Worm (Caenorhabditis elegans) whole organism, L2 larva: ENCODE measurements around the gene ttr-15.

ENCODE experiments used
- C34F6.9 ChIP-seq: fragments of 150-350 bp; optimal IDR thresholded peaks from 2 replicates; lab custom pipeline; 2014; ENCODE audit warnings: missing biosample characterization, missing genetic modification characterization
- F13H6.1 ChIP-seq: sonication (generic microtip); optimal IDR thresholded peaks from 2 replicates; lab custom pipeline; 2016; ENCODE audit warnings: missing genetic modification characterization, missing compliant biosample characterization
- R02D3.7 ChIP-seq: fragments of 150-350 bp; optimal IDR thresholded peaks from 2 replicates; lab custom pipeline; 2014; ENCODE audit warnings: missing biosample characterization, missing genetic modification characterization
- Y55F3AM.14 ChIP-seq: fragments of 200-800 bp; sonication (Bioruptor generic); optimal IDR thresholded peaks from 2 replicates; lab custom pipeline; 2018; ENCODE audit warnings: mild to moderate bottlenecking, missing genetic modification characterization, missing compliant biosample characterization
- ZK546.5 ChIP-seq: sonication (generic microtip); optimal IDR thresholded peaks from 2 replicates; lab custom pipeline; 2017; ENCODE audit warnings: missing biosample characterization, missing genetic modification characterization
- alr-1 ChIP-seq: fragments of 150-350 bp; optimal IDR thresholded peaks from 2 replicates; lab custom pipeline; 2014; ENCODE audit warnings: missing biosample characterization, missing genetic modification characterization
- aly-2 ChIP-seq: fragments of 150-350 bp; optimal IDR thresholded peaks from 2 replicates; lab custom pipeline; 2014; ENCODE audit warnings: missing biosample characterization, missing genetic modification characterization
- ama-1 ChIP-seq: fragments of 150-350 bp; optimal IDR thresholded peaks from 2 replicates; lab custom pipeline; 2018; ENCODE audit warnings: inconsistent platforms
- ceh-16 ChIP-seq: fragments of 150-350 bp; optimal IDR thresholded peaks from 2 replicates; lab custom pipeline; 2014; ENCODE audit warnings: missing biosample characterization, missing genetic modification characterization
- ceh-82 ChIP-seq: fragments of 150-350 bp; optimal IDR thresholded peaks from 2 replicates; lab custom pipeline; 2014; ENCODE audit warnings: missing biosample characterization, missing genetic modification characterization
- crh-2 ChIP-seq: sonication (generic microtip); optimal IDR thresholded peaks from 2 replicates; lab custom pipeline; 2017; ENCODE audit warnings: missing biosample characterization, missing genetic modification characterization
- dmd-4 ChIP-seq: sonication (generic microtip); optimal IDR thresholded peaks from 2 replicates; lab custom pipeline; 2017; ENCODE audit warnings: missing biosample characterization, missing genetic modification characterization
- egl-27 ChIP-seq: sonication (generic microtip); optimal IDR thresholded peaks from 3 replicates; lab custom pipeline; 2017; ENCODE audit warnings: missing biosample characterization, missing genetic modification reagents, missing genetic modification characterization
- elt-1 ChIP-seq: fragments of 150-350 bp; optimal IDR thresholded peaks from 2 replicates; lab custom pipeline; 2014; ENCODE audit warnings: missing biosample characterization, missing genetic modification characterization
- elt-3 ChIP-seq: sonication (generic microtip); optimal IDR thresholded peaks from 2 replicates; lab custom pipeline; 2017; ENCODE audit warnings: missing biosample characterization, missing genetic modification characterization
- fos-1 ChIP-seq: fragments of 150-350 bp; optimal IDR thresholded peaks from 2 replicates; lab custom pipeline; 2014; ENCODE audit warnings: missing biosample characterization, missing genetic modification characterization
- gmeb-1 ChIP-seq: fragments of 150-350 bp; optimal IDR thresholded peaks from 2 replicates; lab custom pipeline; 2014; ENCODE audit warnings: missing biosample characterization, missing genetic modification characterization
- lin-13 ChIP-seq: fragments of 150-350 bp; optimal IDR thresholded peaks from 2 replicates; lab custom pipeline; 2014; ENCODE audit warnings: missing biosample characterization, missing genetic modification reagents, missing genetic modification characterization
- lin-39 ChIP-seq: fragments of 150-350 bp; optimal IDR thresholded peaks from 2 replicates; lab custom pipeline; 2014; ENCODE audit warnings: missing biosample characterization, missing genetic modification reagents, missing genetic modification characterization
- lsy-2 ChIP-seq, 2 experiments: fragments of 150-350 bp in 1 of 2; sonication (generic microtip) in 1 of 2; optimal IDR thresholded peaks; 2 replicates each; lab custom pipeline; 2014 to 2017; ENCODE audit warnings: missing biosample characterization in 2 of 2, missing genetic modification characterization in 2 of 2
- mbf-1 ChIP-seq: sonication (generic microtip); optimal IDR thresholded peaks from 2 replicates; lab custom pipeline; 2017; ENCODE audit warnings: missing biosample characterization, missing genetic modification characterization
- mdl-1 ChIP-seq, 2 experiments: fragments of 150-350 bp in 1 of 2; sonication (generic microtip) in 1 of 2; optimal IDR thresholded peaks; 2 replicates each; lab custom pipeline; 2017; ENCODE audit warnings: missing biosample characterization in 2 of 2, missing genetic modification characterization in 2 of 2
- nhr-11 ChIP-seq: fragments of 150-350 bp; optimal IDR thresholded peaks from 2 replicates; lab custom pipeline; 2014; ENCODE audit warnings: missing biosample characterization, missing genetic modification characterization
- nhr-12 ChIP-seq: fragments of 150-350 bp; optimal IDR thresholded peaks from 2 replicates; lab custom pipeline; 2014; ENCODE audit warnings: missing biosample characterization, missing genetic modification characterization
- nhr-129 ChIP-seq: fragments of 150-350 bp; optimal IDR thresholded peaks from 2 replicates; lab custom pipeline; 2014; ENCODE audit warnings: missing biosample characterization, missing genetic modification characterization
- nhr-21 ChIP-seq: fragments of 150-350 bp; optimal IDR thresholded peaks from 2 replicates; lab custom pipeline; 2014; ENCODE audit warnings: missing biosample characterization, missing genetic modification characterization
- nhr-23 ChIP-seq: fragments of 150-350 bp; optimal IDR thresholded peaks from 2 replicates; lab custom pipeline; 2014; ENCODE audit warnings: missing biosample characterization, missing genetic modification reagents, missing genetic modification characterization
- nhr-237 ChIP-seq: fragments of 150-350 bp; optimal IDR thresholded peaks from 2 replicates; lab custom pipeline; 2014; ENCODE audit warnings: missing biosample characterization, missing genetic modification characterization
- nhr-25 ChIP-seq: fragments of 150-350 bp; sonication (generic microtip); optimal IDR thresholded peaks from 3 replicates; lab custom pipeline; 2014; ENCODE audit warnings: missing biosample characterization, missing genetic modification characterization
- nhr-77 ChIP-seq: fragments of 150-350 bp; optimal IDR thresholded peaks from 2 replicates; lab custom pipeline; 2014; ENCODE audit warnings: missing biosample characterization, missing genetic modification characterization
- peb-1 ChIP-seq: fragments of 150-350 bp; optimal IDR thresholded peaks from 2 replicates; lab custom pipeline; 2014; ENCODE audit warnings: missing biosample characterization, missing genetic modification characterization
- sem-4 ChIP-seq: fragments of 150-350 bp; optimal IDR thresholded peaks from 2 replicates; lab custom pipeline; 2014; ENCODE audit warnings: missing biosample characterization, missing genetic modification reagents, missing genetic modification characterization
- skn-1 ChIP-seq: sonication (generic microtip); optimal IDR thresholded peaks from 2 replicates; lab custom pipeline; 2017; ENCODE audit warnings: missing biosample characterization, missing genetic modification characterization
- sma-9 ChIP-seq, 2 experiments: fragments of 150-350 bp in 1 of 2; sonication (generic microtip) in 1 of 2; optimal IDR thresholded peaks; 2 replicates each; lab custom pipeline; 2014 to 2016; ENCODE audit warnings: missing genetic modification characterization in 2 of 2, mild to moderate bottlenecking in 1 of 2, missing biosample characterization in 1 of 2, missing compliant biosample characterization in 1 of 2, missing genetic modification reagents in 1 of 2, moderate library complexity in 1 of 2
- snpc-4 ChIP-seq: fragments of 150-350 bp; optimal IDR thresholded peaks from 2 replicates; lab custom pipeline; 2014; ENCODE audit warnings: missing biosample characterization, missing genetic modification characterization
- unc-55 ChIP-seq: fragments of 150-350 bp; sonication (generic microtip); optimal IDR thresholded peaks from 3 replicates; lab custom pipeline; 2014; ENCODE audit warnings: missing biosample characterization, missing genetic modification reagents, missing genetic modification characterization
- zag-1 ChIP-seq: fragments of 150-350 bp; optimal IDR thresholded peaks from 2 replicates; lab custom pipeline; 2014; ENCODE audit warnings: missing biosample characterization, missing genetic modification characterization
- ztf-1 ChIP-seq: fragments of 200-800 bp; sonication (Bioruptor generic); conservative IDR thresholded peaks from 2 replicates; pipeline ENCODE4 v1.3.6; 2022; ENCODE audit warnings: missing genetic modification characterization, missing compliant biosample characterization
- ztf-11 ChIP-seq: sonication (generic microtip); optimal IDR thresholded peaks from 2 replicates; lab custom pipeline; 2017; ENCODE audit warnings: missing biosample characterization, missing genetic modification characterization

The ttr-15 gene

DNA sequence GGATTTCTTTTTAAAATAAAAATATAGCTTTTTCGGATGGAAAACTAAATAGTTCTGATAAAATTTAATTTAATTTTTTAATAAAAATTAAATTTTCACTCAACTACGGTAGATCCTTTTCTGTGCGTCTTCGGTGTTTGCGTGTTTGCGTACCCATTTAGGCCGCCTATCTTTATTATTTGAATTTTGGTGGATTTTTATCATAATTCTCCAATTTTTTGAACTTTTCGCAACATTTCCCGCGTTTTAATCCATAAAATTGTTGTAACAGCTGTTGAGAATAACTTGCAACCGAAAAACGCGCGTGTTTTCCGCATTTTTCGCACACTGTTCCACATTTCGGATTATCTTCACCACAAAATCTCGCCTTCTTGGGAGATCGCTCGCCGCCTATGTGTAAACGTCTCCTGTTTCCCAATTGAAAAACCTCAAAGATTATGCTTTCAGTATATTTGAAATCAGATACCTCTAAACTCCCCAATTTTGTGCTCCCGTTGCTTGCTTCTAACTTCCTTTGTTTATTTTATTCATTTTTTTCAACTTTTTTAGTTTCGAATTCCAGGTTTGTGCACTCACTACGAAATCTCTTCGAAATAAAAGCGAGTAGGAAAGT is 14.1 kb downstream of the ttr-15 start, which contains the start of gene T07C4.3:
TSS of gene T07C4.3 (plus strand) at position 563 of the 613 bp plus-strand sequence.
- TF ChIP-seq lin-39 (tag; lab: Kevin White, UChicago), result no peak
- TF ChIP-seq zag-1 (tag; lab: Kevin White, UChicago), result no peak
- TF ChIP-seq snpc-4 (tag; lab: Kevin White, UChicago), result no peak
- TF ChIP-seq nhr-77 (tag; lab: Kevin White, UChicago), result no peak
- TF ChIP-seq nhr-129, result no peak
- TF ChIP-seq Y55F3AM.14 (GFP tag; lab: Kevin White, UChicago), result no peak
- no peak for TF ChIP-seq elt-3 (tag; lab: Kevin White, UChicago)
- no peak for TF ChIP-seq unc-55

DNA sequence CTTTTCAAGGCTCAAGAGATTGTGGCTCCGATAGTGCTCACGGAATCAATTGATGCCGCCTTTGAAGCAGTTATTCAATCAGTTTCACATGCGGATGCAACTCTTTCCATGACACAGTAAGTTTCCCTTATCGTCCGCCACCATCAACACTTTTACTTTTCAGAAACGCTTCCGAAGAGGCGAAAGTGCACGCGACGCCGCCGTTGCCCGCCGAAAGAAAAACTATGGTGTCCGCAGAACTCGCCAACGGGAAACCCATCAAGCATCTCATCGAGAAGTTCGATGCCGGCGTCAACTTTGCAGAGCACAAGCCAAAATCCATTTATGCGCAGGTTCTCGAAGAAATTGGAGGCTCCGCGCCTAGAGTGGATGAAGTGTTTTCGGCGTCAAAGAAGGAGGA is 15.8 kb downstream of the ttr-15 start:
- TF ChIP-seq nhr-21 (tag; lab: Kevin White, UChicago) (no peak), lsy-2 (tag; optimal IDR thresholded peaks at IDR 0.05; lab: Kevin White, UChicago) (no peak), sem-4 (tag; lab: Kevin White, UChicago) (no peak), ZK546.5 (tag; lab: Kevin White, UChicago) (no peak), nhr-77 (tag; lab: Kevin White, UChicago) (no peak), alr-1 (tag; lab: Kevin White, UChicago) (no peak), C34F6.9 (no peak), lin-39 (tag; lab: Kevin White, UChicago) (no peak), elt-3 (tag; lab: Kevin White, UChicago) (no peak), lin-13 (GFP tag; lab: Kevin White, UChicago) (no peak), nhr-237 (no peak), ceh-16 (tag; lab: Kevin White, UChicago) (no peak), snpc-4 (tag; lab: Kevin White, UChicago) (no peak), peb-1 (tag; lab: Kevin White, UChicago) (no peak), ama-1 (no peak)

DNA sequence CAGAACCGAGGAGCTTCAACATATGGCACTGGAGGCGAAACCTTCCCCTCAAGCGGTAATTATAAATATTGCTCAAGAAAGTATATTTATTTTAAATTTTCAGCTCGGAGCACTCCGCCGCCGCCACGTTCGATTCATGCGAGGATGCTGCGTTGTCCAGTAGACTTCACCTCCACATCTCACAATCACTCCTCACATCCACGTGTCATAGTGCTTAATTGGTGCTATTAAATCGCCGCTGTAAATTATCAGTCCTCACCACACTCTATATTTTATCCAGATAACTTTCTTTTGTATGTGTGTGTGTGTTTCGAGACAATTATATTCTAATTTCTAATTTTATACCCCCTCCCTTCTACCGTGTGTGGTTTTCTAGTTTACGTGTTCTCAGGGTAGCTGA is 16.9 kb downstream of the ttr-15 start:
- no peak for TF ChIP-seq skn-1 (tag; lab: Kevin White, UChicago)
- no peak for TF ChIP-seq mbf-1 (tag; lab: Kevin White, UChicago)
- TF ChIP-seq lsy-2 (tag; optimal IDR thresholded peaks at IDR 0.05; lab: Kevin White, UChicago), result no peak
- no peak for TF ChIP-seq nhr-12 (tag; lab: Kevin White, UChicago)
- no peak for TF ChIP-seq elt-3 (tag; lab: Kevin White, UChicago)
- TF ChIP-seq lin-39 (tag; lab: Kevin White, UChicago), result no peak
- peak; percentile 25 for TF ChIP-seq crh-2 (tag; lab: Kevin White, UChicago)
- no peak for TF ChIP-seq unc-55
- TF ChIP-seq, all 48 proteins: peak for 1

DNA sequence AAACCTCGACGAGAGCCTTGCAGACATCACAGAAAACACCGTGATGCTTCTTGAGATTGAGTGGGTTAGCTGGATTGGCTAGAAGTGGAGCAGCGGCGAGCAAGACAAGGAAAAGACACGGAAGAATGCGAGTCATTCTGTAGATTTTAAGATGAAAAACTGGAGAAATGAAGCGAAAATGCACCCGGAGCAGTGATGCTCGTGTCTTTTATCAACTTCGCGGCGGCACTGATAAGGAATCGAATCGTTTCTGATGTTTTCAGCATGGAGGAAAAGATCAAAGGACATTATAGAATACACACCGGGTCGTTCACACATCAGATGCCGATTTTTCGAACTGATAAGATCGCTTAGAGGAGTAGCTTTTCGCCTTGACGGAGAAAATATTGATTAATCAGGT is 17.7 kb downstream of the ttr-15 start, which contains the start of gene spp-1:
TSS of gene spp-1 (minus strand) at position 287 of the 400 bp plus-strand sequence.
- peak; percentile 54 for TF ChIP-seq sma-9 (GFP tag; optimal IDR thresholded peaks at IDR 0.05; lab: Kevin White, UChicago)
- no peak for TF ChIP-seq sma-9 (tag; optimal IDR thresholded peaks at IDR 0.05; lab: Kevin White, UChicago)
- peak; percentile 38 for TF ChIP-seq crh-2 (tag; lab: Kevin White, UChicago)
- no peak for TF ChIP-seq C34F6.9
- no peak for TF ChIP-seq nhr-129
- TF ChIP-seq fos-1, result peak; percentile 75
- peak; percentile 37 for TF ChIP-seq gmeb-1 (tag; lab: Kevin White, UChicago)
- TF ChIP-seq sem-4 (tag; lab: Kevin White, UChicago), result no peak
- TF ChIP-seq, all 48 proteins: peak for 4

DNA sequence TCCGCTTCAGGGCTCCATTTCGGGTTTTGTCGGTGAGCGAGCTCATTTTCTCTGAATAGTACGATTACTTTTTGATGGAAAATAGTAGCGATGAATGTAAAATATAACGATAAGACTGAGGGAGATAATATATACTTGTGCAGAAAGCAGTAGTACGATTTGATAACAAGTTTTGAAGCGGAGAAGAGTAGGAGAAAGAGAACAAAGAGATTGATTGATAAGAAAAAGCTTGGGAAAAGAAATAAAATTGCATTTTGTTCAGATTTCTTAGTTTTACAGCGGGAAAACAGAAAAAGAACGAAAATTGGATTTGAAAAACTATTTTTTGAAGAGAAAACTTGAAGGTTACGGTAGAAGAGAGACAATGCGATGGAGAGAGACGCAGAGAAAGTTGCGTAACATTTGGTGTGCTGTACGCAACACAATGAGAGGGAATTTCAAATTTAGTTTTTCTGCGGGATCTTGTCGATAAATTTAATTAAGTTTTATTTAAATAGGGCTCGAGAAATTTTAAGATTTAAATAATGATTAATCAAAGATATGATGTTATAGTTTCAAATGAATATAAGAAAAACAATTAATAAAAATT is 20.0 kb downstream of the ttr-15 start, which contains the start of gene umps-1:
TSS of gene umps-1 (minus strand) at position 51 of the 589 bp plus-strand sequence.
- TF ChIP-seq R02D3.7 (tag; lab: Kevin White, UChicago), result no peak
- TF ChIP-seq mbf-1 (tag; lab: Kevin White, UChicago), result no peak
- no peak for TF ChIP-seq aly-2 (tag; lab: Kevin White, UChicago)
- no peak for TF ChIP-seq ceh-82 (tag; lab: Kevin White, UChicago)
- TF ChIP-seq ama-1, result no peak
- TF ChIP-seq fos-1, result peak; percentile 50
- peak; percentile 63 for TF ChIP-seq nhr-129
- no peak for TF ChIP-seq mdl-1 (tag; optimal IDR thresholded peaks at IDR 0.05; lab: Kevin White, UChicago)
- peak; percentile 69 for TF ChIP-seq sma-9 (GFP tag; optimal IDR thresholded peaks at IDR 0.05; lab: Kevin White, UChicago)
- TF ChIP-seq sma-9 (tag; optimal IDR thresholded peaks at IDR 0.05; lab: Kevin White, UChicago), result no peak
- TF ChIP-seq sem-4 (tag; lab: Kevin White, UChicago), result peak; percentile 74
- TF ChIP-seq ceh-16 (tag; lab: Kevin White, UChicago), result no peak
- no peak for TF ChIP-seq elt-1 (tag; lab: Kevin White, UChicago)
- TF ChIP-seq ZK546.5 (tag; lab: Kevin White, UChicago), result no peak
- TF ChIP-seq lin-39 (tag; lab: Kevin White, UChicago), result no peak
- TF ChIP-seq elt-3 (tag; lab: Kevin White, UChicago), result no peak
- TF ChIP-seq alr-1 (tag; lab: Kevin White, UChicago), result no peak
- peak; percentile 85 for TF ChIP-seq crh-2 (tag; lab: Kevin White, UChicago)
- no peak for TF ChIP-seq zag-1 (tag; lab: Kevin White, UChicago)
- TF ChIP-seq nhr-12 (tag; lab: Kevin White, UChicago), result no peak
- TF ChIP-seq nhr-21 (tag; lab: Kevin White, UChicago), result peak; percentile 71
- no peak for TF ChIP-seq egl-27 (tag; lab: Kevin White, UChicago)
- TF ChIP-seq nhr-25 (tag; lab: Kevin White, UChicago), result no peak
- TF ChIP-seq C34F6.9, result peak; percentile 72
- no peak for TF ChIP-seq nhr-23 (tag; lab: Kevin White, UChicago)
- peak; percentile 37 for TF ChIP-seq F13H6.1
- TF ChIP-seq dmd-4 (tag; lab: Kevin White, UChicago), result no peak
- peak; percentile 82 for TF ChIP-seq unc-55
- peak; percentile 98 for TF ChIP-seq gmeb-1 (tag; lab: Kevin White, UChicago)
- peak; percentile 74 for TF ChIP-seq snpc-4 (tag; lab: Kevin White, UChicago)
- no peak for TF ChIP-seq nhr-11 (tag; lab: Kevin White, UChicago)
- TF ChIP-seq ztf-1 (GFP tag; lab: Robert Waterston, UW), result no peak
- TF ChIP-seq ztf-11 (tag; lab: Kevin White, UChicago), result no peak
